Fruit fly (Drosophila melanogaster): ENCODE measurements around the gene CG34292.
A peak's percentile ranks its signal among the peaks of the same experiment; 100 is the strongest.

CG34292 gene

dm6 chr3R:27092263-27092662 is 30.2 kb downstream of the CG34292 start (continued):
- TF ChIP-seq CG3919 (GFP tag; optimal IDR thresholded peaks at IDR 0.05) (peak; percentile 52), Sox102F (GFP tag; optimal IDR thresholded peaks at IDR 0.05) (no peak), svp (GFP tag) (peak; percentile 68), spab (GFP tag; optimal IDR thresholded peaks at IDR 0.05) (peak; percentile 4), dac (GFP tag; optimal IDR thresholded peaks at IDR 0.05) (no peak), fkh (GFP tag; optimal IDR thresholded peaks at IDR 0.05) (no peak), CG15336 (GFP tag; IDR thresholded peaks at IDR 0.05) (peak; percentile 22; the same call in 1 of the 2 replicates), Hr38 (GFP tag; optimal IDR thresholded peaks at IDR 0.05) (no peak), Hr39 (GFP tag; optimal IDR thresholded peaks at IDR 0.05) (peak; percentile 17), CG10631 (GFP tag; optimal IDR thresholded peaks at IDR 0.05) (peak; percentile 32), cyc (GFP tag; optimal IDR thresholded peaks at IDR 0.05) (peak; percentile 16), CG6854 (GFP tag; optimal IDR thresholded peaks at IDR 0.05) (no peak), Sox15 (GFP tag; optimal IDR thresholded peaks at IDR 0.05) (no peak), CG7368 (GFP tag; optimal IDR thresholded peaks at IDR 0.05) (no peak), CG34406 (GFP tag; optimal IDR thresholded peaks at IDR 0.05) (no peak), pdm3 (GFP tag; optimal IDR thresholded peaks at IDR 0.05) (peak; percentile 25), CG11902 (GFP tag; optimal IDR thresholded peaks at IDR 0.05) (peak; percentile 12), CG31627 (GFP tag; optimal IDR thresholded peaks at IDR 0.05) (peak; percentile 18), ss (GFP tag; optimal IDR thresholded peaks at IDR 0.05) (peak; percentile 24 to 27), CG10669 (GFP tag; optimal IDR thresholded peaks at IDR 0.05) (peak; percentile 35), topi (GFP tag; optimal IDR thresholded peaks at IDR 0.05) (peak; percentile 30), Eip93F (GFP tag; optimal IDR thresholded peaks at IDR 0.05) (no peak)

- TF ChIP-seq Sox15 (GFP tag; optimal IDR thresholded peaks at IDR 0.05) (no peak), pdm3 (GFP tag; optimal IDR thresholded peaks at IDR 0.05) (no peak), topi (GFP tag; optimal IDR thresholded peaks at IDR 0.05) (no peak), CG3032 (tag; optimal IDR thresholded peaks at IDR 0.05) (no peak), Hr39 (GFP tag; optimal IDR thresholded peaks at IDR 0.05) (no peak), dsx (GFP tag; optimal IDR thresholded peaks at IDR 0.05; ENCODE audit: poor library complexity, severe bottlenecking) (no peak), Eip75B (GFP tag; optimal IDR thresholded peaks at IDR 0.05) (no peak), CG3919 (GFP tag; optimal IDR thresholded peaks at IDR 0.05) (no peak), spab (GFP tag; optimal IDR thresholded peaks at IDR 0.05) (no peak), CG7368 (GFP tag; optimal IDR thresholded peaks at IDR 0.05) (no peak), CG6163 (GFP tag; IDR thresholded peaks at IDR 0.05) (no peak), fd85E (GFP tag; optimal IDR thresholded peaks at IDR 0.05) (no peak), CG11294 (GFP tag; IDR thresholded peaks at IDR 0.05) (no peak), OdsH (GFP tag; optimal IDR thresholded peaks at IDR 0.05) (no peak)
Observed at dm6 chr3R:27092843-27093242, 30.8 kb downstream of the CG34292 start, which contains the start of gene CG14258. CG14258 (plus strand) TSS chr3R:27093143.

DNA sequence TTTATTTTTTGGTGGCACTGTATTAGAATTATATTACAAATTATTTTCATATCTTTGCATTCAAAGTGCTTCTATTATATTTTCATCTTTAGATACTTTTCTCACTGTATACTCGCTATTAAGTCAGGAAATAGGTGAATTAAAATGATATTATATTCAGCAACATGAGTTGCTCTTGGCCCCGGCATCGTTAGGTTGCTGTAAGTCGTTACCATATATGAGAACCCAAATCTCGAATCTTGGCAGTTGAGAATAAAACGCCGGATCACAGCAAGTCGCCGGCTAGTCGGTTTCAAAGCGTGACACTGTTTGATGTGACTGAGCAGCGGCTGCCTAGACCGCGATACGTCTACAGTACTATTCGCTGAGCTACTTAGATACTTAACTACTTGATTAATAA is 32.2 kb downstream of the CG34292 start, which contains the start of gene CG14259:
TSS of gene CG14259 (plus strand) at position 301 of the 400 bp plus-strand sequence.
- no peak for TF ChIP-seq dac (GFP tag; optimal IDR thresholded peaks at IDR 0.05)
- no peak for TF ChIP-seq Sox15 (GFP tag; optimal IDR thresholded peaks at IDR 0.05)
- no peak for TF ChIP-seq CG11902 (GFP tag; optimal IDR thresholded peaks at IDR 0.05)
- TF ChIP-seq CG6276 (GFP tag; optimal IDR thresholded peaks at IDR 0.05), result no peak
- TF ChIP-seq Smox (GFP tag; optimal IDR thresholded peaks at IDR 0.05), result no peak
- no peak for TF ChIP-seq fd85E (GFP tag; optimal IDR thresholded peaks at IDR 0.05)
- TF ChIP-seq dsx (GFP tag; optimal IDR thresholded peaks at IDR 0.05; ENCODE audit: poor library complexity, severe bottlenecking), result no peak
- TF ChIP-seq CG8632 (GFP tag; optimal IDR thresholded peaks at IDR 0.05), result no peak
- no peak for TF ChIP-seq CG34406 (GFP tag; optimal IDR thresholded peaks at IDR 0.05)
- no peak for TF ChIP-seq CG6854 (GFP tag; optimal IDR thresholded peaks at IDR 0.05)

- no peak for TF ChIP-seq Gug (GFP tag; IDR thresholded peaks at IDR 0.05)
- TF ChIP-seq CG11902 (GFP tag; optimal IDR thresholded peaks at IDR 0.05), result no peak
- TF ChIP-seq CG3919 (GFP tag; optimal IDR thresholded peaks at IDR 0.05), result no peak
- TF ChIP-seq CG11762 (GFP tag; optimal IDR thresholded peaks at IDR 0.05; ENCODE audit: insufficient read depth), result no peak
- no peak for TF ChIP-seq pdm3 (GFP tag; optimal IDR thresholded peaks at IDR 0.05)
- TF ChIP-seq dac (GFP tag; optimal IDR thresholded peaks at IDR 0.05), result no peak
- no peak for TF ChIP-seq fkh (GFP tag; optimal IDR thresholded peaks at IDR 0.05)
- TF ChIP-seq esn (GFP tag; optimal IDR thresholded peaks at IDR 0.05), result no peak
- no peak for TF ChIP-seq net (GFP tag; optimal IDR thresholded peaks at IDR 0.05)
- no peak for TF ChIP-seq Hr38 (GFP tag; optimal IDR thresholded peaks at IDR 0.05)
- TF ChIP-seq CG6276 (GFP tag; optimal IDR thresholded peaks at IDR 0.05), result no peak
Observed at dm6 chr3R:27098638-27099037, 36.6 kb downstream of the CG34292 start.
